Worm (Caenorhabditis elegans) whole organism, L2 larva: ENCODE measurements around the gene mecr-1.
A peak's percentile ranks its signal among the peaks of the same experiment; 100 is the strongest.

Experiments used
- C34F6.9 ChIP-seq: fragments of 150-350 bp; optimal IDR thresholded peaks from 2 replicates; lab custom pipeline; 2014; ENCODE audit warnings: missing biosample characterization, missing genetic modification characterization
- F13H6.1 ChIP-seq: sonication (generic microtip); optimal IDR thresholded peaks from 2 replicates; lab custom pipeline; 2016; ENCODE audit warnings: missing genetic modification characterization, missing compliant biosample characterization
- Y55F3AM.14 ChIP-seq: fragments of 200-800 bp; sonication (Bioruptor generic); optimal IDR thresholded peaks from 2 replicates; lab custom pipeline; 2018; ENCODE audit warnings: mild to moderate bottlenecking, missing genetic modification characterization, missing compliant biosample characterization
- ZK546.5 ChIP-seq: sonication (generic microtip); optimal IDR thresholded peaks from 2 replicates; lab custom pipeline; 2017; ENCODE audit warnings: missing biosample characterization, missing genetic modification characterization
- alr-1 ChIP-seq: fragments of 150-350 bp; optimal IDR thresholded peaks from 2 replicates; lab custom pipeline; 2014; ENCODE audit warnings: missing biosample characterization, missing genetic modification characterization
- aly-2 ChIP-seq: fragments of 150-350 bp; optimal IDR thresholded peaks from 2 replicates; lab custom pipeline; 2014; ENCODE audit warnings: missing biosample characterization, missing genetic modification characterization
- blmp-1 ChIP-seq: sonication (generic microtip); optimal IDR thresholded peaks from 2 replicates; lab custom pipeline; 2017; ENCODE audit warnings: missing genetic modification characterization, mild to moderate bottlenecking, missing compliant biosample characterization, antibody characterized with exemption, moderate library complexity; ENCODE audit not compliant: insufficient read depth
- crh-2 ChIP-seq: sonication (generic microtip); optimal IDR thresholded peaks from 2 replicates; lab custom pipeline; 2017; ENCODE audit warnings: missing biosample characterization, missing genetic modification characterization
- dmd-4 ChIP-seq: sonication (generic microtip); optimal IDR thresholded peaks from 2 replicates; lab custom pipeline; 2017; ENCODE audit warnings: missing biosample characterization, missing genetic modification characterization
- egl-27 ChIP-seq: sonication (generic microtip); optimal IDR thresholded peaks from 3 replicates; lab custom pipeline; 2017; ENCODE audit warnings: missing biosample characterization, missing genetic modification reagents, missing genetic modification characterization
- elt-3 ChIP-seq: sonication (generic microtip); optimal IDR thresholded peaks from 2 replicates; lab custom pipeline; 2017; ENCODE audit warnings: missing biosample characterization, missing genetic modification characterization
- fos-1 ChIP-seq: fragments of 150-350 bp; optimal IDR thresholded peaks from 2 replicates; lab custom pipeline; 2014; ENCODE audit warnings: missing biosample characterization, missing genetic modification characterization
- gmeb-1 ChIP-seq: fragments of 150-350 bp; optimal IDR thresholded peaks from 2 replicates; lab custom pipeline; 2014; ENCODE audit warnings: missing biosample characterization, missing genetic modification characterization
- lin-11 ChIP-seq: fragments of 150-350 bp; sonication (generic microtip); optimal IDR thresholded peaks from 2 replicates; lab custom pipeline; 2014; ENCODE audit warnings: missing biosample characterization, missing genetic modification characterization, inconsistent platforms, mixed read lengths
- lin-13 ChIP-seq: fragments of 150-350 bp; optimal IDR thresholded peaks from 2 replicates; lab custom pipeline; 2014; ENCODE audit warnings: missing biosample characterization, missing genetic modification reagents, missing genetic modification characterization
- lin-39 ChIP-seq: fragments of 150-350 bp; optimal IDR thresholded peaks from 2 replicates; lab custom pipeline; 2014; ENCODE audit warnings: missing biosample characterization, missing genetic modification reagents, missing genetic modification characterization
- lsy-2 ChIP-seq, 2 experiments: fragments of 150-350 bp in 1 of 2; sonication (generic microtip) in 1 of 2; optimal IDR thresholded peaks; 2 replicates each; lab custom pipeline; 2014 to 2017; ENCODE audit warnings: missing biosample characterization in 2 of 2, missing genetic modification characterization in 2 of 2
- mab-5 ChIP-seq: fragments of 150-350 bp; optimal IDR thresholded peaks from 2 replicates; lab custom pipeline; 2014; ENCODE audit warnings: missing biosample characterization, missing genetic modification characterization
- mbf-1 ChIP-seq: sonication (generic microtip); optimal IDR thresholded peaks from 2 replicates; lab custom pipeline; 2017; ENCODE audit warnings: missing biosample characterization, missing genetic modification characterization
- mdl-1 ChIP-seq, 2 experiments: fragments of 150-350 bp in 1 of 2; sonication (generic microtip) in 1 of 2; optimal IDR thresholded peaks; 2 replicates each; lab custom pipeline; 2017; ENCODE audit warnings: missing biosample characterization in 2 of 2, missing genetic modification characterization in 2 of 2
- nhr-10 ChIP-seq: sonication (generic microtip); optimal IDR thresholded peaks from 2 replicates; lab custom pipeline; 2017; ENCODE audit warnings: missing biosample characterization, missing genetic modification characterization
- nhr-11 ChIP-seq: fragments of 150-350 bp; optimal IDR thresholded peaks from 2 replicates; lab custom pipeline; 2014; ENCODE audit warnings: missing biosample characterization, missing genetic modification characterization
- nhr-12 ChIP-seq: fragments of 150-350 bp; optimal IDR thresholded peaks from 2 replicates; lab custom pipeline; 2014; ENCODE audit warnings: missing biosample characterization, missing genetic modification characterization
- nhr-129 ChIP-seq: fragments of 150-350 bp; optimal IDR thresholded peaks from 2 replicates; lab custom pipeline; 2014; ENCODE audit warnings: missing biosample characterization, missing genetic modification characterization
- nhr-21 ChIP-seq: fragments of 150-350 bp; optimal IDR thresholded peaks from 2 replicates; lab custom pipeline; 2014; ENCODE audit warnings: missing biosample characterization, missing genetic modification characterization
- nhr-23 ChIP-seq: fragments of 150-350 bp; optimal IDR thresholded peaks from 2 replicates; lab custom pipeline; 2014; ENCODE audit warnings: missing biosample characterization, missing genetic modification reagents, missing genetic modification characterization
- nhr-237 ChIP-seq: fragments of 150-350 bp; optimal IDR thresholded peaks from 2 replicates; lab custom pipeline; 2014; ENCODE audit warnings: missing biosample characterization, missing genetic modification characterization
- nhr-25 ChIP-seq: fragments of 150-350 bp; sonication (generic microtip); optimal IDR thresholded peaks from 3 replicates; lab custom pipeline; 2014; ENCODE audit warnings: missing biosample characterization, missing genetic modification characterization
- nhr-77 ChIP-seq: fragments of 150-350 bp; optimal IDR thresholded peaks from 2 replicates; lab custom pipeline; 2014; ENCODE audit warnings: missing biosample characterization, missing genetic modification characterization
- peb-1 ChIP-seq: fragments of 150-350 bp; optimal IDR thresholded peaks from 2 replicates; lab custom pipeline; 2014; ENCODE audit warnings: missing biosample characterization, missing genetic modification characterization
- skn-1 ChIP-seq: sonication (generic microtip); optimal IDR thresholded peaks from 2 replicates; lab custom pipeline; 2017; ENCODE audit warnings: missing biosample characterization, missing genetic modification characterization
- sma-3 ChIP-seq: sonication (generic microtip); optimal IDR thresholded peaks from 2 replicates; lab custom pipeline; 2016; ENCODE audit warnings: missing genetic modification reagents, missing genetic modification characterization, missing compliant biosample characterization
- sma-9 ChIP-seq, 2 experiments: fragments of 150-350 bp in 1 of 2; sonication (generic microtip) in 1 of 2; optimal IDR thresholded peaks; 2 replicates each; lab custom pipeline; 2014 to 2016; ENCODE audit warnings: missing genetic modification characterization in 2 of 2, mild to moderate bottlenecking in 1 of 2, missing biosample characterization in 1 of 2, missing compliant biosample characterization in 1 of 2, missing genetic modification reagents in 1 of 2, moderate library complexity in 1 of 2
- snpc-4 ChIP-seq: fragments of 150-350 bp; optimal IDR thresholded peaks from 2 replicates; lab custom pipeline; 2014; ENCODE audit warnings: missing biosample characterization, missing genetic modification characterization
- unc-55 ChIP-seq: fragments of 150-350 bp; sonication (generic microtip); optimal IDR thresholded peaks from 3 replicates; lab custom pipeline; 2014; ENCODE audit warnings: missing biosample characterization, missing genetic modification reagents, missing genetic modification characterization
- unc-62 ChIP-seq: fragments of 150-350 bp; optimal IDR thresholded peaks from 2 replicates; lab custom pipeline; 2014; ENCODE audit warnings: missing biosample characterization, missing genetic modification reagents, missing genetic modification characterization
- zag-1 ChIP-seq: fragments of 150-350 bp; optimal IDR thresholded peaks from 2 replicates; lab custom pipeline; 2014; ENCODE audit warnings: missing biosample characterization, missing genetic modification characterization
- ztf-11 ChIP-seq: sonication (generic microtip); optimal IDR thresholded peaks from 2 replicates; lab custom pipeline; 2017; ENCODE audit warnings: missing biosample characterization, missing genetic modification characterization
- ztf-4 ChIP-seq: fragments of 150-350 bp; optimal IDR thresholded peaks from 2 replicates; lab custom pipeline; 2014; ENCODE audit warnings: missing biosample characterization, missing genetic modification characterization

Gene mecr-1

DNA sequence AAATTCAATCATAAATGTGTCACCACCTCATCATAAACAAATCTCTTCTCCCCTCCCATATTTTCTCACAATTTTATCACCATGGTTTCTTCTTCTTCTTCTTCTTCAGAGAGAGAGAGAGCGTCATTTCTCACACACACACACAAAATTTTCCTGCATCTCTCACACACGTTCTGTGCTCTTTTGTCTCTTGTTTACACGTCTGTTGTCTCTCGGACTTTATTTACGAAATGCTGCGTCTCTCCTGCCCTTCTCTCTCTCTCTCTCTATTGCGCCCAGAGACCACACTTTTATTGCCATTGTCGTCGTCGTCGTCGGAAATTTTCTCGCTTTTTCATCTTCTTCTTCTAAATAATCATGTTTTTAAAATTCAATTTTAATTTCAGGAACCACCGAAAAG, 8.0 kb upstream of the mecr-1 start, which contains the start of gene lec-1 (continued):
- TF ChIP-seq nhr-11 (no peak), snpc-4 (tag; lab: Kevin White, UChicago) (peak; percentile 10), elt-3 (tag; lab: Kevin White, UChicago) (no peak), nhr-10 (tag; lab: Kevin White, UChicago) (no peak), nhr-12 (tag; lab: Kevin White, UChicago) (no peak), lin-39 (tag; lab: Kevin White, UChicago) (no peak), egl-27 (tag; lab: Kevin White, UChicago) (no peak), alr-1 (tag; lab: Kevin White, UChicago) (no peak), gmeb-1 (tag; lab: Kevin White, UChicago) (no peak), nhr-77 (no peak), crh-2 (tag; lab: Kevin White, UChicago) (peak; percentile 79), nhr-21 (peak; percentile 3), peb-1 (tag; lab: Kevin White, UChicago) (no peak), ztf-11 (tag; lab: Kevin White, UChicago) (no peak), C34F6.9 (tag; lab: Kevin White, UChicago) (peak; percentile 83), lsy-2 (tag; optimal IDR thresholded peaks at IDR 0.05; lab: Kevin White, UChicago) (peak; percentile 21 to 67)
- TF ChIP-seq, all 48 proteins: peak for 17

DNA sequence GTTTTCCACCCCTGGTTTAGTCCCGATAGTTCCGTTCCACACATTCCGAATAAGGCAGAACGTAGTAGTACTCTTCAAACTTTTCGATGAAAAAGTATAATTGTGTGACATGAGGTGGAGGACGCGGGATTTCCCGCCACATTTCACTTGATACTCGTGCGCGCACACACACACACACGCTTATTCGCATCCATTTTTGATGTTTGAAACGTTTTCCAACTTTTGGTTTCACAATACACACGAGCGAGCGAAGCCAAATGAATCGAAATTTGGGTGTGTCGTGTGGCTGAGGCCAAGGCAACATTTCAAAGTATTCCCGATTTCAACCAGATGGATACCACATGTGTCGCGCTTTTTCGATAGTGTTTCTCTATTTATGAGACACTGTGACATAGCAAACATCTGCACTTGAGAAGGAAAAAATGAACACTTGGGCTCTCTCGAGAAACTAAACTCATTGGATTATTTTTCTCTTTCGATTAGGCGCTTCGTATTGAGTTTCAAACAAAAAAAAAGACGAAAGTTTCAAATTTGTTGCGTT, 6.5 kb upstream of the mecr-1 start:
- peak; percentile 5 for TF ChIP-seq blmp-1 (tag; lab: Kevin White, UChicago)
- TF ChIP-seq unc-55 = no peak
- TF ChIP-seq ZK546.5 (tag; lab: Kevin White, UChicago) = no peak
- TF ChIP-seq nhr-129 (tag; lab: Kevin White, UChicago) = peak; percentile 10
- no peak for TF ChIP-seq nhr-21
- TF ChIP-seq aly-2 = no peak
- no peak for TF ChIP-seq dmd-4 (tag; lab: Kevin White, UChicago)
- TF ChIP-seq unc-62 (GFP tag; lab: Kevin White, UChicago) = no peak
- TF ChIP-seq F13H6.1 (tag; lab: Kevin White, UChicago) = peak; percentile 27
- peak; percentile 14 for TF ChIP-seq sma-9 (GFP tag; optimal IDR thresholded peaks at IDR 0.05; lab: Kevin White, UChicago)
- no peak for TF ChIP-seq sma-9 (tag; optimal IDR thresholded peaks at IDR 0.05; lab: Kevin White, UChicago)
- TF ChIP-seq nhr-237 (tag; lab: Kevin White, UChicago) = no peak
- no peak for TF ChIP-seq gmeb-1 (tag; lab: Kevin White, UChicago)
- TF ChIP-seq ztf-4 (tag; lab: Kevin White, UChicago) = no peak

DNA sequence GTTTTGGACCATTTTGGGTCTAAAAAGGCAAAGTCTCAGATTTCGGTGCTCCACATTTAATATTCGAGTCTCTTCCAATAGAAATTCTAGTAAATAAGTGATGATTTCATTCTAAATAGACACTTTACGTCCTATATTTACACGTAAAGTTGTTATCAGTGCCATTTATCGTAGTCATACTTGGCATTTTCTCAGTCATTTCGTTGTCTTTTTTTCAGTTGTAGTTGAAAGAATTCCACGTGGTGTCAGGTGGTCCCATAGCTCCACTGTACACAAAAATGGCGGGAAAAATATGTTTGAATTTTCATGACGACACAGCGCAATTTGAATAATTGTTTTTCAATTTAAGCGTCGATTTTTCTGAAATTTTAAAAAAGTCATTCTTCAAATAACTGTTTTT, 3.3 kb upstream of the mecr-1 start:
- TF ChIP-seq lin-13 (GFP tag; lab: Kevin White, UChicago) = no peak
- TF ChIP-seq aly-2 = no peak
- TF ChIP-seq ztf-4 (tag; lab: Kevin White, UChicago) = no peak
- no peak for TF ChIP-seq ztf-11 (tag; lab: Kevin White, UChicago)
- no peak for TF ChIP-seq mab-5 (tag; lab: Kevin White, UChicago)
- peak; percentile 77 for TF ChIP-seq crh-2 (tag; lab: Kevin White, UChicago)
- no peak for TF ChIP-seq mbf-1 (tag; lab: Kevin White, UChicago)
- TF ChIP-seq nhr-23 (tag; lab: Kevin White, UChicago) = no peak
- TF ChIP-seq lin-39 (tag; lab: Kevin White, UChicago) = no peak
- TF ChIP-seq lin-11 (tag; lab: Kevin White, UChicago) = no peak
- peak; percentile 72 for TF ChIP-seq fos-1 (tag; lab: Kevin White, UChicago)
- TF ChIP-seq sma-9 (GFP tag; optimal IDR thresholded peaks at IDR 0.05; lab: Kevin White, UChicago) = peak; percentile 11
- no peak for TF ChIP-seq sma-9 (tag; optimal IDR thresholded peaks at IDR 0.05; lab: Kevin White, UChicago)
- TF ChIP-seq gmeb-1 (tag; lab: Kevin White, UChicago) = peak; percentile 5
- TF ChIP-seq alr-1 (tag; lab: Kevin White, UChicago) = no peak
- TF ChIP-seq nhr-21 = no peak

DNA sequence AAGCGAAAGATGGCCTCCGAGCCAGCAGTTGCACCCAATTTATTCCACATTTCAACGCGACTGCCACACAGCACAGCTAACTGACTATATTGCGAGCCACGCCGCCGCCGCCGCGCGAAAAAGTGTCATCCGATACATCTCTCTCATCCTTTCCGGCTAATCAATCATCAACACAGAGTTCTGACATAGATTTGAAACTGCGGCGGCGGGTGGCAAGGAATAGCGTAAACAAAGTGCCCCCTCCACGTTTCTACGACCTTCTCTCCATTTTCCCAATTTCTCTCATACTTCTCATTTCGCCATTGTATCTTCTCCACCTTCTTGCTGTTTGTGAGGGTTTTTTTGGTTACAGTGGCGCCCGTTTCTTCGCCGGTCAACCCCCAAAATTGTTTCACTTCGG, 2.2 kb upstream of the mecr-1 start:
- TF ChIP-seq aly-2 (no peak), skn-1 (tag; lab: Kevin White, UChicago) (no peak), sma-3 (peak; percentile 30), mbf-1 (tag; lab: Kevin White, UChicago) (no peak), nhr-12 (tag; lab: Kevin White, UChicago) (no peak), sma-9 (GFP tag; optimal IDR thresholded peaks at IDR 0.05; lab: Kevin White, UChicago) (peak; percentile 82), sma-9 (tag; optimal IDR thresholded peaks at IDR 0.05; lab: Kevin White, UChicago) (no peak), nhr-129 (tag; lab: Kevin White, UChicago) (peak; percentile 44), lin-11 (tag; lab: Kevin White, UChicago) (no peak), nhr-11 (no peak), zag-1 (tag; lab: Kevin White, UChicago) (no peak), peb-1 (tag; lab: Kevin White, UChicago) (no peak), nhr-21 (peak; percentile 36), dmd-4 (tag; lab: Kevin White, UChicago) (no peak), nhr-10 (tag; lab: Kevin White, UChicago) (no peak), F13H6.1 (tag; lab: Kevin White, UChicago) (peak; percentile 62), crh-2 (tag; lab: Kevin White, UChicago) (peak; percentile 50), snpc-4 (tag; lab: Kevin White, UChicago) (peak; percentile 4), Y55F3AM.14 (GFP tag; lab: Kevin White, UChicago) (peak; percentile 4), unc-55 (no peak), elt-3 (tag; lab: Kevin White, UChicago) (no peak), fos-1 (tag; lab: Kevin White, UChicago) (peak; percentile 36), nhr-25 (no peak), ztf-11 (tag; lab: Kevin White, UChicago) (no peak), egl-27 (tag; lab: Kevin White, UChicago) (no peak), lsy-2 (tag; optimal IDR thresholded peaks at IDR 0.05; lab: Kevin White, UChicago) (no peak), nhr-237 (tag; lab: Kevin White, UChicago) (no peak), mdl-1 (tag; optimal IDR thresholded peaks at IDR 0.05; lab: Kevin White, UChicago) (peak in 1 of 2 experiments; percentile 6), C34F6.9 (tag; lab: Kevin White, UChicago) (peak; percentile 16)
